Fruit fly (Drosophila melanogaster) whole organism, larva: ENCODE results near the gene Cht5.
A peak's percentile ranks its signal among the peaks of the same experiment; 100 is the strongest.

Experiments used
- noc ChIP-seq: fragments of 200-800 bp; sonication (Bioruptor generic); optimal IDR thresholded peaks from 3 replicates; lab custom pipeline; 2019; ENCODE audit warnings: missing biosample characterization, mild to moderate bottlenecking, missing genetic modification characterization, moderate library complexity

The Cht5 gene

dm6 chr3R:13810308-13810707, 43.0 kb downstream of the Cht5 start:
- no peak for TF ChIP-seq noc

- TF ChIP-seq noc, result no peak
Observed at dm6 chr3R:13811737-13812136, 44.4 kb downstream of the Cht5 start.

- TF ChIP-seq noc, result peak; percentile 27
Observed at dm6 chr3R:13812736-13813250, 45.4 kb downstream of the Cht5 start, which contains the start of the genes tal-1A, tal-2A, tal-3A and tal-AA. TSS of gene tal-1A (plus strand) at chr3R:13813109. TSS of gene tal-2A (plus strand) at chr3R:13813109. TSS of gene tal-3A (plus strand) at chr3R:13813109. TSS of gene tal-AA (plus strand) at chr3R:13813109.

- no peak for TF ChIP-seq noc
Observed at dm6 chr3R:13815022-13815440, 47.7 kb downstream of the Cht5 start.

- no peak for TF ChIP-seq noc
Observed at dm6 chr3R:13815566-13816374, 48.4 kb downstream of the Cht5 start.

dm6 chr3R:13816375-13816711, 49.0 kb downstream of the Cht5 start:
- TF ChIP-seq noc, result no peak

dm6 chr3R:13817480-13818305, 50.3 kb downstream of the Cht5 start:
- TF ChIP-seq noc, result peak; percentile 40

- TF ChIP-seq noc, result no peak
Observed at dm6 chr3R:13819037-13819436, 51.7 kb downstream of the Cht5 start.
